Fruit fly (Drosophila melanogaster) whole organism: ENCODE data around the gene upd1.

Experiments used
- CG8478 ChIP-seq: fragments of >200 bp; optimal IDR thresholded peaks from 2 replicates; lab custom pipeline; 2018; ENCODE audit warnings: inconsistent platforms
- Dll ChIP-seq: fragments of >200 bp; optimal IDR thresholded peaks from 2 replicates; lab custom pipeline; 2017
- EcR ChIP-seq, 2 experiments: fragments of >200 bp; optimal IDR thresholded peaks; 2 replicates each; lab custom pipeline; 2017; ENCODE audit warnings: missing biosample characterization in 2 of 2, missing genetic modification characterization in 2 of 2, missing genetic modification reagents in 2 of 2
- pan ChIP-seq: fragments of >200 bp; optimal IDR thresholded peaks from 2 replicates; lab custom pipeline; 2017
- psq ChIP-seq: fragments of >200 bp; optimal IDR thresholded peaks from 2 replicates; lab custom pipeline; 2017
- usp ChIP-seq: fragments of >200 bp; optimal IDR thresholded peaks from 2 replicates; lab custom pipeline; 2017; ENCODE audit warnings: missing biosample characterization, missing genetic modification characterization, mixed read lengths

DNA sequence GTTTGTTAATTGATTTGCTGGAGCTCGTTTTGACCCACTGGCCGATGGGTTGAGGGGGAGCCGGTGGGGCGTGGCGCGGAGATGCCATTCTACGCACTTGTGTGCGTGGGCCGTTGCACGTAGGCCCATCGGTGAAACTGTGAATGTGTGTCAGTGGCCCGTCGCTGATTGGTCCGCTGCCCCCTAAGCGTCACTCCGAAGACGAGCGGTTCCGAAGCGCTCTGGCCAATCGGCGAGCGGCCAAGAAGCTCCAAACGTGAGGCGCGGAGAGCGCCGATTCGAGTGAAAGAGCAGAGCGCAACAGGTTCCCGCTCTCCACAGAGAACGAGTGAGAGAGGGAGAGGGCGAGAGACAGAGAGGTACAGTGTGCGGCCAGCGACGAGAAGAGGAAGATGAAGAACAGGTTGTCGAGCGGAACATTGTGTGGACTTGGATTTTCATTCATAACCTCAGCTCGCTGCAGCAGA is 3.4 kb upstream of the upd1 start:
- TF ChIP-seq Dll = peak; percentile 97
- TF ChIP-seq pan = no peak
- TF ChIP-seq EcR (GFP tag; optimal IDR thresholded peaks at IDR 0.05; lab: Kevin White, UChicago) = no peak
- TF ChIP-seq psq (lab: Kevin White, UChicago) = no peak
- TF ChIP-seq usp (GFP tag; lab: Kevin White, UChicago) = no peak
- TF ChIP-seq CG8478 (lab: Kevin White, UChicago) = no peak
